Fruit fly (Drosophila melanogaster): ENCODE results near the gene CG42613.

The CG42613 gene

dm6 chr3R:18923208-18923761 is 5.7 kb upstream of the CG42613 start:
- TF ChIP-seq Myc (optimal IDR thresholded peaks at IDR 0.05) (no peak), N (GFP tag; optimal IDR thresholded peaks at IDR 0.05) (no peak), Jra (GFP tag; optimal IDR thresholded peaks at IDR 0.05) (peak; percentile 33), tai (GFP tag; optimal IDR thresholded peaks at IDR 0.05) (peak; percentile 66), Rel (GFP tag; optimal IDR thresholded peaks at IDR 0.05) (no peak), Rel (tag; optimal IDR thresholded peaks at IDR 0.05) (no peak), dl (GFP tag; optimal IDR thresholded peaks at IDR 0.05; ENCODE audit: insufficient read depth in 1 of 2, partially characterized antibody in 2 of 2) (peak; percentile 67 to 72), sage (GFP tag; optimal IDR thresholded peaks at IDR 0.05) (peak; percentile 6), dmrt93B (GFP tag; optimal IDR thresholded peaks at IDR 0.05) (no peak), Vsx2 (GFP tag; optimal IDR thresholded peaks at IDR 0.05; ENCODE audit: partially characterized antibody) (no peak), psq (GFP tag; optimal IDR thresholded peaks at IDR 0.05) (no peak), lola (GFP tag; optimal IDR thresholded peaks at IDR 0.05) (no peak), rgr (GFP tag; optimal IDR thresholded peaks at IDR 0.05) (peak; percentile 54), fru (GFP tag; optimal IDR thresholded peaks at IDR 0.05) (peak; percentile 6), CG32264 (GFP tag; optimal IDR thresholded peaks at IDR 0.05) (no peak), CrebA (GFP tag; optimal IDR thresholded peaks at IDR 0.05; ENCODE audit: borderline replicate concordance) (peak; percentile 67), Dfd (GFP tag; optimal IDR thresholded peaks at IDR 0.05) (no peak), Mio (GFP tag; optimal IDR thresholded peaks at IDR 0.05) (no peak), CG9705 (GFP tag; optimal IDR thresholded peaks at IDR 0.05) (no peak), ey (GFP tag; optimal IDR thresholded peaks at IDR 0.05) (no peak), sv (GFP tag; optimal IDR thresholded peaks at IDR 0.05) (no peak), Abd-B (GFP tag; optimal IDR thresholded peaks at IDR 0.05) (no peak), pan (optimal IDR thresholded peaks at IDR 0.05) (no peak), Hr83 (GFP tag; optimal IDR thresholded peaks at IDR 0.05; ENCODE audit: poor library complexity, severe bottlenecking) (peak; percentile 89), OdsH (GFP tag; optimal IDR thresholded peaks at IDR 0.05) (no peak), jim (GFP tag; optimal IDR thresholded peaks at IDR 0.05) (peak; percentile 34), usp (GFP tag; optimal IDR thresholded peaks at IDR 0.05) (no peak), h (GFP tag; optimal IDR thresholded peaks at IDR 0.05) (peak; percentile 33), br (GFP tag; optimal IDR thresholded peaks at IDR 0.05) (no peak), brk (GFP tag; optimal IDR thresholded peaks at IDR 0.05) (peak; percentile 66), GATAd (GFP tag; optimal IDR thresholded peaks at IDR 0.05) (no peak), woc (GFP tag; optimal IDR thresholded peaks at IDR 0.05) (peak; percentile 10), foxo (GFP tag; optimal IDR thresholded peaks at IDR 0.05) (peak in 1 of 2 experiments; percentile 17), Dif (GFP tag; optimal IDR thresholded peaks at IDR 0.05; ENCODE audit: partially characterized antibody) (peak; percentile 35), Hnf4 (GFP tag; optimal IDR thresholded peaks at IDR 0.05) (peak; percentile 44), Hr78 (GFP tag; optimal IDR thresholded peaks at IDR 0.05) (no peak), dsf (GFP tag; optimal IDR thresholded peaks at IDR 0.05; ENCODE audit: borderline replicate concordance) (no peak), Sp1 (GFP tag; optimal IDR thresholded peaks at IDR 0.05) (no peak)

DNA sequence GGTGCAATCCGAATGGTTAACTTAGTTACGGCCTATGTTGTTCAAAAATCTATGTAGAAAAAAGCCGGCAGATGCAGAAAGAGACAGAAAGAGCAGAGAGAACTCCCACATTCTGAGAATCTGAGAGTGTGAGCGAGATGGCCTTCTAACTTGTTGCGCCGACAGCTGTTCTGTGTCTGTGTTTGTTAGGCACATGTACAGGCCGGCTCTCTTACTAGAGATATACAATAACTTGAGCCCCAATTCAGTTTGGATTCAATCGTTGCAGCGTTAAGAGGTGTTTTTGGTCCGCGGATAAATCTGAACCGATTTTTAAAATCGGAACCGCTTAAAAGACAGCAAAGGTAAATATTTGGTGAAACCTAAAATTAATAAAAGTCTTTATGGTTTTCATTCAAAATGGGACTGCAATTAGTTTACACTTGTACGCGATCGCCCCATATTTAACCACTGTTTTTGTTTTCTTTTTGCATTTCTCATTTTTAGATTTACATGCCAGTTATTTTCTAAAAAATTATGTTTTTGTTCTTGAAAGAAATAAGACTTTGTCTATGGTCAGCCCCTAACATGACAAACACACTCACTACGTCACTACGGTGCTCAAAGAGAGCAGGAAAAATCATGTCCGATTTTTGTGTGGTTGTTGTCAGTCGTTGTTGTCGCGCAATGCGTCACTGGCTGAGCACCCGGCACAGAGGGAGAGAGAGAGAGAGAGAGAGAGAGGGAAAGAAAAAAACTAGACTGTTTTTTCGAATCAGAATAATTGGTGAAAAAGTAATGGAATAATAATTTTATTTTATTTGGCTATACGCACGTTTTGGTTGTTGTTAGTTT is 5.0 kb upstream of the CG42613 start:
- TF ChIP-seq tai (GFP tag; optimal IDR thresholded peaks at IDR 0.05) (no peak), usp (GFP tag; optimal IDR thresholded peaks at IDR 0.05) (no peak), Myc (optimal IDR thresholded peaks at IDR 0.05) (no peak), Sp1 (GFP tag; optimal IDR thresholded peaks at IDR 0.05) (no peak), dmrt93B (GFP tag; optimal IDR thresholded peaks at IDR 0.05) (no peak), pan (optimal IDR thresholded peaks at IDR 0.05) (no peak), ey (GFP tag; optimal IDR thresholded peaks at IDR 0.05) (no peak), GATAd (GFP tag; optimal IDR thresholded peaks at IDR 0.05) (no peak), foxo (GFP tag; optimal IDR thresholded peaks at IDR 0.05) (no peak), Abd-B (GFP tag; optimal IDR thresholded peaks at IDR 0.05) (no peak), CrebA (GFP tag; optimal IDR thresholded peaks at IDR 0.05; ENCODE audit: borderline replicate concordance) (no peak), br (GFP tag; optimal IDR thresholded peaks at IDR 0.05) (peak; percentile 22), jim (GFP tag; optimal IDR thresholded peaks at IDR 0.05) (no peak), Jra (GFP tag; optimal IDR thresholded peaks at IDR 0.05) (peak; percentile 53), Dif (GFP tag; optimal IDR thresholded peaks at IDR 0.05; ENCODE audit: partially characterized antibody) (peak; percentile 62), dl (GFP tag; optimal IDR thresholded peaks at IDR 0.05; ENCODE audit: insufficient read depth in 1 of 2, partially characterized antibody in 2 of 2) (peak; percentile 28 to 61), lola (GFP tag; optimal IDR thresholded peaks at IDR 0.05) (no peak), sage (GFP tag; optimal IDR thresholded peaks at IDR 0.05) (no peak), Rel (GFP tag; optimal IDR thresholded peaks at IDR 0.05) (no peak), Rel (tag; optimal IDR thresholded peaks at IDR 0.05) (peak; percentile 9), CG32264 (GFP tag; optimal IDR thresholded peaks at IDR 0.05) (no peak), OdsH (GFP tag; optimal IDR thresholded peaks at IDR 0.05) (no peak), h (GFP tag; optimal IDR thresholded peaks at IDR 0.05) (peak; percentile 23), Dfd (GFP tag; optimal IDR thresholded peaks at IDR 0.05) (no peak), dsf (GFP tag; optimal IDR thresholded peaks at IDR 0.05; ENCODE audit: borderline replicate concordance) (no peak), Mio (GFP tag; optimal IDR thresholded peaks at IDR 0.05) (no peak), Hnf4 (GFP tag; optimal IDR thresholded peaks at IDR 0.05) (no peak), woc (GFP tag; optimal IDR thresholded peaks at IDR 0.05) (no peak), brk (GFP tag; optimal IDR thresholded peaks at IDR 0.05) (peak; percentile 40), fru (GFP tag; optimal IDR thresholded peaks at IDR 0.05) (no peak), HLH106 (tag; optimal IDR thresholded peaks at IDR 0.05) (no peak), CG9705 (GFP tag; optimal IDR thresholded peaks at IDR 0.05) (no peak), sv (GFP tag; optimal IDR thresholded peaks at IDR 0.05) (no peak), Hr78 (GFP tag; optimal IDR thresholded peaks at IDR 0.05) (no peak), N (GFP tag; optimal IDR thresholded peaks at IDR 0.05) (peak; percentile 78), Vsx2 (GFP tag; optimal IDR thresholded peaks at IDR 0.05; ENCODE audit: partially characterized antibody) (no peak), rgr (GFP tag; optimal IDR thresholded peaks at IDR 0.05) (no peak), Hr83 (GFP tag; optimal IDR thresholded peaks at IDR 0.05; ENCODE audit: poor library complexity, severe bottlenecking) (peak; percentile 33), psq (GFP tag; optimal IDR thresholded peaks at IDR 0.05) (no peak)

Measured in whole organism, wandering third instar larva.